Fruit fly (Drosophila melanogaster) Kc167 (cell line): ENCODE data around the gene Set8.

ENCODE experiments used
- Myc ChIP-seq: fragments of >200 bp; optimal IDR thresholded peaks from 2 replicates; lab custom pipeline; 2017; ENCODE audit warnings: missing external identifiers
- Sin3A ChIP-seq: fragments of >200 bp; optimal IDR thresholded peaks from 2 replicates; lab custom pipeline; 2018; ENCODE audit warnings: missing external identifiers
- h ChIP-seq: fragments of >200 bp; optimal IDR thresholded peaks from 3 replicates; lab custom pipeline; 2018; ENCODE audit warnings: missing external identifiers
- insv ChIP-seq: fragments of >200 bp; optimal IDR thresholded peaks from 3 replicates; lab custom pipeline; 2018; ENCODE audit warnings: missing external identifiers
- psq ChIP-seq: fragments of >200 bp; optimal IDR thresholded peaks from 2 replicates; lab custom pipeline; 2017; ENCODE audit warnings: missing external identifiers
- ttk ChIP-seq: sonication (Bioruptor generic); optimal IDR thresholded peaks from 2 replicates; lab custom pipeline; 2017; ENCODE audit warnings: missing external identifiers

The Set8 gene

DNA sequence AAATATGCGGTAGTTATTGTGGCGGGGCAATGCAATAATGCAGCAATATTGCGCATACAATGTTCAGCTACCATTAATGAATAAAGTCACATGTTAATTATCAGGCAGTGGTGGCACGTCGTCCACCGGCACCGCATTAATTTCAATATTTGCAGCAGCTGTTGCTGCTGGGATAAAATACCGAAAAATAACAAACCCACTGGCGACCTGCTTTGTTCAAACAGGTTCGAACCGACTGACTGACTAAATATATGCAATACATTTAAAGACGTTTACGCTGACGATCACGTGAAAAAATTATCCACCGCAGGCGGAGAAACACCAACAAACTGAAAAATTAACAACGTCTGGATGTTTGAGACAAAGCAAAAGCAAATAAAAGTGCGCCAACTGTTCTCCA, 18.3 kb upstream of the Set8 start:
- no peak for TF ChIP-seq ttk (lab: Kevin White, UChicago)
- no peak for TF ChIP-seq Sin3A (lab: Kevin White, UChicago)
- no peak for TF ChIP-seq h (lab: Kevin White, UChicago)
- TF ChIP-seq psq (lab: Kevin White, UChicago), result no peak
- no peak for TF ChIP-seq insv (lab: Kevin White, UChicago)
- no peak for TF ChIP-seq Myc (lab: Kevin White, UChicago)

DNA sequence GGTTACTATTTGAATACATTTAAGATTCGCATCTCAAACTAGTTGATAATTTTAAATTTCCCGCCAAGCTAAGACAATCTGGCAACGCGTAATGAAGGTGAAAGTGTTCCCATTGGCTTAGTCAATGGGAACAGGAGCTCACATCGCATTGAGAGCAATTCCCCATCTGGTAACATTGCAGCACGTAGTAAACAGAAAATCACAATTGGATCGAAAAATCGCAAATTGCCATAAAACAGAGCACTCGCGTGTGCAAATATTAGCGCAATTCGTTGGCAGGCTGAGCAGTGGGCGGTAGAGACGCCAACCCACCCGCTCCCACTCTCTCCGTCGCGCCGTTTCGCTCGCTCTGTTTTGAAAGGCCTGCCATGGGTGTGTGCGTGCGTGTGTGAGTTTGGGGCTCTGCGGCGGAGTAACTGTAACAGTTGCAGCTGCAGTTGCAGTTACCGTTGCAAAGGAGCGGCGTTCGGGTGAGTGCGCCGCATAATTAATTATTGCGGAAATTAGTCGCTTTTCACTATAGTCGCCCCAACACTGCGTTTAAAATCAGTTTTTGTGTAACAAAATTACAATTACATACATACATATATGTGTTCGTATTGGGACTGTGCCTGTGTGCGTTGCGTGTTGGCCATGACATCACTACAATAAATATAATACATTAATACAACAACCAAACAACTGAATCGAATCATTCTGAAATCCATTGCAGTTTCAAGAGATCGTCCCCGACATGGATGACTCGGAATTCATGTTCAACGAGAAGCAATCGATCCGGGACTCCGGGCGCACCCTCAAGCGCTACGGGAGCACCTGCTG, 17.6 kb upstream of the Set8 start:
- TF ChIP-seq insv (lab: Kevin White, UChicago) (no peak), Sin3A (lab: Kevin White, UChicago) (no peak), h (lab: Kevin White, UChicago) (no peak), ttk (lab: Kevin White, UChicago) (no peak), Myc (lab: Kevin White, UChicago) (no peak), psq (lab: Kevin White, UChicago) (no peak)

DNA sequence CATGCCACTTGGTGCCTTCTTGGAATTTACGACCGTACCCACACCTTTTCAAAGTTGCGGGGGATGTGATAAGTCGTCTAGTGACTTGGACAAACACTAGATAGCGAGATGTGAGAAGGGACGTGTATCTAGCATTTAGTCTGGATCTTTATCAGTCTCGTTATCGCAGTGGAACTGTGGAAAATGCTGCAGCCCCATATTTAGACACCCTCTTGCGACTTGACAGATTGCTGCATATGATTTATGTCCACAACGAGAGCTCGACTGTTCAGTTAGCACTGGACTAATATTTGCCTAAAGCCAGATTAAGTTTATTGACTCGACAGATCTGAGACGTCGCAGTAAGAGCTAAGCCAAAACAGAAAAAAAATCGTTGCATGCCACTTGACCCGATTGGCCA, 15.9 kb upstream of the Set8 start:
- no peak for TF ChIP-seq Myc (lab: Kevin White, UChicago)

DNA sequence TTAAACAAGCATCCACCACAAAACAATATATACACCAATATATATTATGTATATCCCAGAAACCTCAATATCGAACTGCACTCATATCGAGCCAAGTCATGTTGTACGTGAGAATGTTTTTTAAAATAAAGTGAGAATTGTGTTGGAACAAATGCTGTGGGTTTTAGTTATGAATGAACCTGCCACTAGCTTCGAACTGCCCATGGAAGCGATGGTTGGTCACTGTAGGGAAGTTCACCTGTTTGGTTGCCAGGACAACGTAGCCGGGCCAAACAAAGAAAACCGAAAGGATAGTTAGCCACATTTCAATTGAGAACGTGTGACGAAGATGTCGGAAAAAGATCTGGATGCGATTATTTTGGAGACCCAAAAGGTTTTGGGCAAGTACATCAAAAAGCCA, 13.7 kb upstream of the Set8 start, which contains the start of gene IFT54:
TSS of gene IFT54 (plus strand) at position 301 of the 400 bp plus-strand sequence.
- TF ChIP-seq Myc (lab: Kevin White, UChicago) (no peak), Sin3A (lab: Kevin White, UChicago) (no peak), insv (lab: Kevin White, UChicago) (no peak), h (lab: Kevin White, UChicago) (no peak), ttk (lab: Kevin White, UChicago) (no peak), psq (lab: Kevin White, UChicago) (no peak)

DNA sequence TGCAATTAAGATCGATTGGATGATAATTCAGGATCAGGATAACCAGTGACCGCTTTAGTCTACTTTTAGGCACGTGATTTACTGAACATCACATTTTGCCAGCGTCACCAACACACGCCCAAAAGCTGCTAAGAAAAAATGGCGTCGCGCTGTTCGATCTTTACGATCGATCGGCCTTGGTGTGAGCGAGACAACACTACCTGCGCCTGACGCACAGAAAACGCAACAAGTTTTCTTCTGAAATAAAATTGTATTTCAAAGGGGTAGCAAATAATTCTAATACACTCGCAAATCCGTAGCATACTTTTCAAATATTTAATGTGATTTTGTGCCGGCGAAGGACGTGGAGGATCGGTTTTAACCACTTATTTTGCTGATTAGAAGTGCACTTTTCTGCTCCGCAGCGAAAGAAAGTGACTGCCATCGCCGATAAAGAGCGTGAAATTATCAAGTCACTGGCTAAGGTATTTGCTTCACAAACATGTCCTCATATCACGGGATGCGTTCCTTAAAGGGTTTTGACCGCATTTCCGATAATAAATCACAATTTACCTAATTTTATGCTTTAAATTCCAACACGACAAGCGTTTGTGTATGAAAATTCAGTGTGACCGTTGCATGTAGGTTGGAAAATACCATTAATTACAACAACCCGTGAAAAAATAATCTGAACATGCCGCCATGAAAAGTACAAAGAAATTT, 7.7 kb upstream of the Set8 start:
- TF ChIP-seq ttk (lab: Kevin White, UChicago), result no peak
- no peak for TF ChIP-seq psq (lab: Kevin White, UChicago)
- TF ChIP-seq h (lab: Kevin White, UChicago), result no peak
- no peak for TF ChIP-seq Myc (lab: Kevin White, UChicago)
- TF ChIP-seq Sin3A (lab: Kevin White, UChicago), result no peak
- TF ChIP-seq insv (lab: Kevin White, UChicago), result no peak

DNA sequence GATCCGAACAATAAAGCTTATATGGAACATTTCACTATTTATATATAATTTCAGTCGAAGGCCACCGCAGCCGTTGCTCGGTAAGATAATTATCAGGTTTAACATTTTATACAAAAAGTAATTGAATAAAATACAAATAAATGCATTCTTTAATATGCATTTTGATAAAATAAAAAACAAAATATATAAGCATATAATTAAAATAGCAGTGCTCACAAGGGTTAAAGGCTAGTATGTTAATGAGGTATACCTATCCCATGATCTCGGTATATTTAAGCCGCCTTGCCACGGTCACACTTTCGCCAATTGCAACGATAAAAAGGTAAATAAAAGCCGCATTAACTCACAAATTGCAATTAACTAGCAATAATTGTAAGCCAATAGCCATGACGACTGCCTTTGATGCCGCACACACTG, 7.0 kb upstream of the Set8 start, which contains the start of gene Polr2I:
TSS of gene Polr2I (plus strand) at position 289 of the 417 bp plus-strand sequence.
- TF ChIP-seq psq (lab: Kevin White, UChicago) (no peak), ttk (lab: Kevin White, UChicago) (no peak), Sin3A (lab: Kevin White, UChicago) (no peak), h (lab: Kevin White, UChicago) (no peak), Myc (lab: Kevin White, UChicago) (no peak), insv (lab: Kevin White, UChicago) (no peak)

DNA sequence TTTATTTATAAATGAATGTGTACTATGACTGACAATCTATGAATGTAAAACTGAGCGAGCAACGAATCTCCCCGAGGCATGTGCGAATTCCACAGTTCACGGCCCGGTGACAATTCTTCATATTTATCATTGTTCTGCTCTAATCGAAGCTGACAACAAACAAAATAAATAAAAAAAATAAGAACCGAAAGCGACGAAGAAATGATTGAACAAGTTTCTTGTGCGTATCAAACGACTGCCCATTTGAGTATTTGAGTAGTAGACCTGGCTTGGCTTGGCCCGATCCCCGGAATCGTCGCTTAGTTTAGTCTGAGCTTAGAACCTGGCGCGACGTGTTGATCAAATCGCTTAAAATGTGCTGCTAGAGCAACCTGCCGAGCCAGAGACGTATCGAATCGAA, 5.8 kb upstream of the Set8 start, which contains the start of gene CG31321:
TSS of gene CG31321 (plus strand) at position 301 of the 400 bp plus-strand sequence.
- TF ChIP-seq Sin3A (lab: Kevin White, UChicago) (no peak), ttk (lab: Kevin White, UChicago) (no peak), insv (lab: Kevin White, UChicago) (no peak), psq (lab: Kevin White, UChicago) (no peak), h (lab: Kevin White, UChicago) (no peak), Myc (lab: Kevin White, UChicago) (no peak)

DNA sequence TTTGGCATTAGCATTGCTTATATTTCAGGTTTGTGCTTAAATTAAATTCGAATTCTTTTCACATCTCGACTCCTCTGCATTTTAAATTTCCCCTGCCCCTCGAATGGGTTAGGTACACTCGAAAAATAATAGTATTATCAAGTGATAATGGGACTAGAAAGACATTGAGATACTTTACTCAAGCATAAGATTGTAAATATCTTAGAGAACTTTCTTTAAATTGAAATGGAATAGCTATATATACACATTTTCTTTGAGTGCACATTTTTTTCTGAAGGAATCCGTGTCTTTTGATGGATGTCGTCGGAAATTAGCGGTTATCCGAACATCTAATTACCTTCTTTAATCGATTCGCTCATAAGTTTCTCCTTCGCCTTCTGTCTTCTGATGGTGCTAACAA, 4.8 kb upstream of the Set8 start:
- TF ChIP-seq h (lab: Kevin White, UChicago), result no peak
- no peak for TF ChIP-seq Myc (lab: Kevin White, UChicago)
- no peak for TF ChIP-seq insv (lab: Kevin White, UChicago)
- TF ChIP-seq Sin3A (lab: Kevin White, UChicago), result no peak
- TF ChIP-seq ttk (lab: Kevin White, UChicago), result no peak
- no peak for TF ChIP-seq psq (lab: Kevin White, UChicago)

DNA sequence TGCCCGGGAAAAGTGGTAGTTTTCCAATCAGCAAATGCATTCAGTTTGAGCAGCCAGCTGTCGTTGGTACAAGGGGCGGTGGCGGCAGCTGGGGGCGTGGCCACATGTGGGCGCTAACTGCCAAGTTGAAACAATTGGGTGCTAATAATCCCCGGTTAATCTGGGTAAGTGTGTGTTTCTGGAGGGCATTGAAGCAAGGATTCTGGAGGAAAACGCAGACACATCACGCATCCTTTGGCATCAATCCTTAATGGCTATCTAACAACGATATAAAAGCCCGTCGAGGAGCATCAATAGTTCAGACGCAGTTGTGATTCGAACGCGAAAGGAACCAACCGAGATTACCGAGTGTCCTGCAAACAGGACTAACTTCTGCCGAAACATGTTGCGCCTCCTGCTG, 1.3 kb upstream of the Set8 start, which contains the start of gene Crz:
TSS of gene Crz (plus strand) at position 301 of the 400 bp plus-strand sequence.
- TF ChIP-seq insv (lab: Kevin White, UChicago) (no peak), Myc (lab: Kevin White, UChicago) (no peak), ttk (lab: Kevin White, UChicago) (no peak), psq (lab: Kevin White, UChicago) (no peak), h (lab: Kevin White, UChicago) (no peak), Sin3A (lab: Kevin White, UChicago) (no peak)

DNA sequence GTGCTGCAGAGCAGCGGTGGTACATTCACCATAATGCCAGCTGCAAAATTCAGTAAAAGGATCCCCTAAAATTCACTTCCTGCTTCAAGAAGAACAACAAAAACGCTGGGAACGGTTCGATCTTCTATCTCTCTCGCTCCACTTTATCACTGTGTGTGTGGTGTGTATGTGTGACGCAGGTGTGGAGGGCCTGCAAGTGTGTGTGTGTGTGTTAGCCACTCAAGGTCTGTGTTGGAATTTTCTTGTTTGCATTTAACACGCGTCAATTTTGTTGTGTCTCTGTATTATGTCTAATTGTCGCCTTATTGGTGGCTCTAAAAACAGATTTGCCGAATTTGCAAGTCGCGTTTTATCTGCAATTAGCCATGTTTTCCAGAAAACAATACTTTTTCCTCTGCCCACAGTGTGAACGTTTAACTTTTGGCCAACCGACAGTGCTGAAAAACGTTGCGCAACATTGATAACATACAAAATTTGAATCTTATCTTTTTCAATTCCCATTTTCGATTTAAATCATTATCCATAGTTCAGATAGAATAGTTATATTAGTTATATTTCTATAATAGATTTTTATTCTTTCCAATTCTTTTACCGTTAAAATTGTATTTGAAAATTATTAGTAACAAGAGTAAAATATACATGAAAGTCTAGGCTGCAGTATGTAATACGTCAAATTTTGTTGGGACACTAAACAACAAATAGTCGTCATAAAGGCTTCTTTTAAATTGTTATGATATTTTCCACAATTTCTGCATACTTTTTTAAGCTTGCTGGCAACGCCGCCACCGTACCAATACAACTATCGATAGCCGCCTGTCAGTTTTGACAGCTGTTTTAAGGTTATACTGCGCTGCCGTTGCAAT, 10.6 kb downstream of the Set8 start, which contains the start of the genes Afti and ATPsynE:
TSS of gene Afti (minus strand) at position 440 of the 863 bp plus-strand sequence.
TSS of gene ATPsynE (plus strand) at position 698 of the 863 bp plus-strand sequence.
- no peak for TF ChIP-seq ttk (lab: Kevin White, UChicago)
- TF ChIP-seq psq (lab: Kevin White, UChicago), result no peak
- no peak for TF ChIP-seq Sin3A (lab: Kevin White, UChicago)
- no peak for TF ChIP-seq Myc (lab: Kevin White, UChicago)
- TF ChIP-seq h (lab: Kevin White, UChicago), result no peak
- TF ChIP-seq insv (lab: Kevin White, UChicago), result no peak
